Worm (Caenorhabditis elegans): ENCODE data around the gene T02G5.7.
A peak's percentile ranks its signal among the peaks of the same experiment; 100 is the strongest.

The T02G5.7 gene

ce11 chrII:7065391-7065790 is 10.0 kb upstream of the T02G5.7 start, which contains the start of gene nos-2:
Gene nos-2, plus strand, starts transcription at chrII:7065618.
- no peak for TF ChIP-seq alr-1 (tag; optimal IDR thresholded peaks at IDR 0.05)
- TF ChIP-seq gmeb-1 (tag; optimal IDR thresholded peaks at IDR 0.05): no peak
- TF ChIP-seq ztf-4 (tag; optimal IDR thresholded peaks at IDR 0.05): no peak
- no peak for TF ChIP-seq nhr-21 (tag; optimal IDR thresholded peaks at IDR 0.05)
- TF ChIP-seq sem-4 (tag; optimal IDR thresholded peaks at IDR 0.05): no peak
- no peak for TF ChIP-seq sma-3 (GFP tag; optimal IDR thresholded peaks at IDR 0.05)

DNA sequence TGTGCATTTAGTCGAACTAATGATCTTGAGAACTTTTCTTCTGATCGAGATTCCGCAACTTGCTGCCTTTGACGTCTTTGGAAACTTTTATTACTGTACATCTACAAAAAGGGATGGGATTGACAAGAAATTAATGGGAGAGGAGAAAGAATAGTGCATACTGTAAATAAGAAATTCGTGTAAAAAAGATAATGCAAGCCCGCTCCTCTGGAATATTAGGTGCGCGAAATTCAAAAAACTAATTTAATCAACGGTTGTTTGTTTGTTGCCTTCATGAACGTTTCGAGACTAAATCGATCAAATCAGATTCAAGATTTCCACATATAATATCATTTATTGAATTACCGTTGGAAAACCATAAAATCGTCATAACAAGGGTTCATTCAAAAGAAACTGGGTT is 5.5 kb upstream of the T02G5.7 start, which contains the start of gene him-14:
him-14 (minus strand) TSS at position 101 of the 400 bp plus-strand sequence.
- TF ChIP-seq aly-2 (tag; optimal IDR thresholded peaks at IDR 0.05) (no peak), sma-3 (GFP tag; optimal IDR thresholded peaks at IDR 0.05) (no peak), ceh-16 (tag; optimal IDR thresholded peaks at IDR 0.05) (no peak), Y55F3AM.14 (GFP tag; optimal IDR thresholded peaks at IDR 0.05) (no peak), mdl-1 (tag; optimal IDR thresholded peaks at IDR 0.05) (no peak), ZK546.5 (tag; optimal IDR thresholded peaks at IDR 0.05) (no peak), sma-9 (GFP tag; optimal IDR thresholded peaks at IDR 0.05) (no peak), sma-9 (tag; optimal IDR thresholded peaks at IDR 0.05) (no peak), gmeb-1 (tag; optimal IDR thresholded peaks at IDR 0.05) (no peak), ceh-82 (tag; optimal IDR thresholded peaks at IDR 0.05) (no peak), blmp-1 (tag; optimal IDR thresholded peaks at IDR 0.05; ENCODE audit: insufficient read depth) (no peak), snpc-4 (tag; optimal IDR thresholded peaks at IDR 0.05) (no peak), zag-1 (tag; optimal IDR thresholded peaks at IDR 0.05) (no peak), elt-1 (tag; optimal IDR thresholded peaks at IDR 0.05) (no peak), egl-27 (tag; optimal IDR thresholded peaks at IDR 0.05) (no peak), ztf-1 (GFP tag; conservative IDR thresholded peaks at IDR 0.05) (no peak), nhr-6 (tag; optimal IDR thresholded peaks at IDR 0.05) (no peak), lin-39 (tag; optimal IDR thresholded peaks at IDR 0.05) (no peak), nhr-21 (tag; optimal IDR thresholded peaks at IDR 0.05) (no peak), nhr-23 (tag; optimal IDR thresholded peaks at IDR 0.05) (no peak), nhr-12 (tag; optimal IDR thresholded peaks at IDR 0.05) (no peak)

ce11 chrII:7070434-7070833 is 5.0 kb upstream of the T02G5.7 start:
- TF ChIP-seq ztf-11 (tag; optimal IDR thresholded peaks at IDR 0.05): no peak
- TF ChIP-seq C34F6.9 (tag; optimal IDR thresholded peaks at IDR 0.05): no peak
- no peak for TF ChIP-seq elt-3 (tag; optimal IDR thresholded peaks at IDR 0.05)
- TF ChIP-seq lsy-2 (tag; optimal IDR thresholded peaks at IDR 0.05): no peak
- TF ChIP-seq ceh-16 (tag; optimal IDR thresholded peaks at IDR 0.05): no peak
- no peak for TF ChIP-seq mbf-1 (tag; optimal IDR thresholded peaks at IDR 0.05)
- no peak for TF ChIP-seq unc-39 (tag; optimal IDR thresholded peaks at IDR 0.05)
- TF ChIP-seq nhr-12 (tag; optimal IDR thresholded peaks at IDR 0.05): no peak
- no peak for TF ChIP-seq lin-11 (tag; optimal IDR thresholded peaks at IDR 0.05)
- TF ChIP-seq fos-1 (tag; optimal IDR thresholded peaks at IDR 0.05): no peak
- no peak for TF ChIP-seq nhr-129 (tag; optimal IDR thresholded peaks at IDR 0.05)
- no peak for TF ChIP-seq unc-55 (GFP tag; optimal IDR thresholded peaks at IDR 0.05)
- no peak for TF ChIP-seq nhr-77 (tag; optimal IDR thresholded peaks at IDR 0.05)
- no peak for TF ChIP-seq nhr-25 (tag; optimal IDR thresholded peaks at IDR 0.05)

DNA sequence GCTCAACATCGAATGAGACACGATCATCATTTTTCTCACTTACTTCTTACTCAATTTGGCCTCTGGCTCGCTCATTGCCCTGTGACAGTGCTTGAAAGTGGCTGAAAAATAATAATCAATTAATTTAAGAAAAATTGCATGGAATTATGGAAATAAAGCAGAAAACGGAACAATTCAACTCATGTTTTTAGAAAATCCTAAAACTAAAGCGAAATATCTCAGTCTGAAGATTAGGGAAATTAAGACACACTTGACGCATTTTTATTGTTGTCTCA is 3.2 kb upstream of the T02G5.7 start, which contains the start of gene kars-1:
kars-1 (minus strand) TSS at position 101 of the 275 bp plus-strand sequence.
- no peak for TF ChIP-seq nhr-23 (tag; optimal IDR thresholded peaks at IDR 0.05)

DNA sequence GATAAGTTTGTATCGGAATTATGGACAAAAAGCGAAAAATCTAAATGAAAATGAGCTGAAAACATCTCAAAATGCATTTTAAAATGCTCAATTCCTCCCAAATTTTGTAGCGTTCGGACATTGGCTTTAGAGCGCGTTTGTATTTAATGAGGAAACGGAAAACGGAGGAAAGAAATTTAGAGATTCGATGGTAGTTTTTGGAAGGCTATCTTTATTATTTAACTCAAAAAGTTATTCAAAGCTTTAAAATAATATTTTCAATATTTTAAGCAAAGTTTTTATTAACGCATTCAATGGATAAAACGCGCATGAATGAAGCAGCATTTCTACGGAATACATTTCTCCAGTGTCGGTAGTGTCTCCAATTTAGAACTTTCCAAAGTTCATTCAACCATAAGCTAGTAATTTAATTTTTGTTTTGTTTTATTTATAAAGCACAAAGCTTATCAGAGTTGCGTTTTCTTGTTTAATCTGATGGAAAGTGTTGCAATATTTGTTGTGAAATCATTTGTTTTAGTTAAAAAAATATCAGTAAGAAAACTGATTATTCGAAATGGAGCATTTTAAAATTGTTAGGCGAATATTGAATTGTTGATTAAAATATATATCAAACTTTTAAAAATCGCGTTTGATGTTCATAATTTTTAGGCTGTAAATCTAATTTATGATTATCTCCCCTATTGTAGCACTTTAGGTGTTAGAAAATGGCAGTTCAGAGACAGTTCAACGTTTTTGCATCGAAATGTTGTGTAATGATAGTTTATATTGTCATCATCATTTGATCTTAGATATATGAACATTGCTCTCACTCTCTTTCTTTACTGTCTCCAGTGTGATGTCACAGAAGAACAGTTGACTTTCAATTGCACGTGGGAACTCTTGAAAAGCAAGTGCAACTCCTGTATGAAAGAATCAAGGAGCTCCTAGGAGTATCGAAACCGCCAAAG is 2.6 kb upstream of the T02G5.7 start:
- peak; percentile 70 for TF ChIP-seq nhr-129 (tag; optimal IDR thresholded peaks at IDR 0.05)
- peak; percentile 55 for TF ChIP-seq F13H6.1 (tag; optimal IDR thresholded peaks at IDR 0.05)
- no peak for TF ChIP-seq elt-1 (tag; optimal IDR thresholded peaks at IDR 0.05)
- TF ChIP-seq gmeb-1 (tag; optimal IDR thresholded peaks at IDR 0.05): peak; percentile 50
- TF ChIP-seq mdl-1 (tag; optimal IDR thresholded peaks at IDR 0.05): peak in 1 of 2 experiments; percentile 23
- peak; percentile 24 for TF ChIP-seq fos-1 (tag; optimal IDR thresholded peaks at IDR 0.05)
- peak; percentile 14 to 83 for TF ChIP-seq lsy-2 (tag; optimal IDR thresholded peaks at IDR 0.05)
- TF ChIP-seq sma-3 (GFP tag; optimal IDR thresholded peaks at IDR 0.05): peak; percentile 73
- no peak for TF ChIP-seq elt-3 (tag; optimal IDR thresholded peaks at IDR 0.05)
- peak; percentile 2 for TF ChIP-seq ztf-4 (tag; optimal IDR thresholded peaks at IDR 0.05)
- no peak for TF ChIP-seq unc-39 (tag; optimal IDR thresholded peaks at IDR 0.05)
- peak; percentile 57 for TF ChIP-seq nhr-11 (tag; optimal IDR thresholded peaks at IDR 0.05)
- TF ChIP-seq dmd-4 (tag; optimal IDR thresholded peaks at IDR 0.05): no peak
- TF ChIP-seq sma-9 (GFP tag; optimal IDR thresholded peaks at IDR 0.05): peak; percentile 76
- no peak for TF ChIP-seq sma-9 (tag; optimal IDR thresholded peaks at IDR 0.05)
- no peak for TF ChIP-seq ceh-82 (tag; optimal IDR thresholded peaks at IDR 0.05)
- TF ChIP-seq C34F6.9 (tag; optimal IDR thresholded peaks at IDR 0.05): peak; percentile 96
- peak; percentile 41 for TF ChIP-seq lin-13 (GFP tag; optimal IDR thresholded peaks at IDR 0.05)
- TF ChIP-seq crh-2 (tag; optimal IDR thresholded peaks at IDR 0.05): peak; percentile 42
- peak; percentile 77 for TF ChIP-seq unc-55 (GFP tag; optimal IDR thresholded peaks at IDR 0.05)
- peak; percentile 12 for TF ChIP-seq nhr-21 (tag; optimal IDR thresholded peaks at IDR 0.05)
